Fruit fly (Drosophila melanogaster) whole organism, embryonic: Measurements from ENCODE around the gene Cad89D.
A peak's percentile ranks its signal among the peaks of the same experiment; 100 is the strongest.

Source experiments
- Awh ChIP-seq: fragments of 200-800 bp; sonication (Bioruptor generic); IDR thresholded peaks from 2 replicates; pipeline ENCODE4, ENCODE4 v1.3.6; 2022; ENCODE audit warnings: missing biosample characterization, missing genetic modification characterization
- Bdp1 ChIP-seq: fragments of 200-800 bp; sonication (Bioruptor generic); optimal IDR thresholded peaks from 3 replicates; lab custom pipeline; 2016; ENCODE audit warnings: missing biosample characterization, missing genetic modification characterization
- CG12659 ChIP-seq: fragments of 200-800 bp; sonication (Bioruptor generic); optimal IDR thresholded peaks from 3 replicates; lab custom pipeline; 2017; ENCODE audit warnings: mild to moderate bottlenecking, missing biosample characterization, missing genetic modification reagents, missing genetic modification characterization
- CG12769 ChIP-seq: fragments of 200-800 bp; sonication (Bioruptor generic); optimal IDR thresholded peaks from 2 replicates; lab custom pipeline; 2019; ENCODE audit warnings: missing biosample characterization, mild to moderate bottlenecking, missing genetic modification characterization, moderate library complexity
- CG13287 ChIP-seq: fragments of 200-800 bp; sonication (Bioruptor generic); IDR thresholded peaks from 2 replicates; pipeline ENCODE4 v1.3.6; 2022; ENCODE audit warnings: missing biosample characterization, missing genetic modification characterization; ENCODE audit not compliant: partially characterized antibody
- CG16779 ChIP-seq: fragments of 200-800 bp; sonication (Bioruptor generic); IDR thresholded peaks from 2 replicates; pipeline ENCODE4 v1.3.6; 2022; ENCODE audit warnings: missing biosample characterization, missing genetic modification characterization
- CG18764 ChIP-seq: fragments of 200-800 bp; sonication (Bioruptor generic); optimal IDR thresholded peaks from 3 replicates; lab custom pipeline; 2016; ENCODE audit warnings: missing biosample characterization, missing genetic modification characterization
- CG34422 ChIP-seq: fragments of 200-800 bp; sonication (Bioruptor generic); IDR thresholded peaks from 3 replicates; pipeline ENCODE4 v1.3.6; 2022; ENCODE audit warnings: missing biosample characterization, missing genetic modification characterization
- CG4360 ChIP-seq: fragments of 200-800 bp; sonication (Bioruptor generic); IDR thresholded peaks from 2 replicates; pipeline ENCODE4 v1.3.6; 2022; ENCODE audit warnings: missing biosample characterization, missing genetic modification characterization
- CG4730 ChIP-seq: fragments of 200-800 bp; sonication (Bioruptor generic); IDR thresholded peaks from 2 replicates; pipeline ENCODE4 v1.3.6; 2022; ENCODE audit warnings: missing biosample characterization, missing genetic modification characterization
- CG7271 ChIP-seq: fragments of 200-800 bp; sonication (Bioruptor generic); optimal IDR thresholded peaks from 2 replicates; lab custom pipeline; 2018; ENCODE audit warnings: missing biosample characterization, mild to moderate bottlenecking, missing genetic modification characterization, moderate library complexity
- CG9797 ChIP-seq: fragments of 200-800 bp; sonication (Bioruptor generic); optimal IDR thresholded peaks from 3 replicates; lab custom pipeline; 2018; ENCODE audit warnings: missing biosample characterization, mild to moderate bottlenecking, missing genetic modification characterization
- CG9876 ChIP-seq: fragments of 200-800 bp; sonication (Bioruptor generic); optimal IDR thresholded peaks from 2 replicates; lab custom pipeline; 2016; ENCODE audit warnings: missing biosample characterization, missing genetic modification characterization
- D19A ChIP-seq: fragments of 200-800 bp; optimal IDR thresholded peaks from 3 replicates; lab custom pipeline; 2019; ENCODE audit warnings: missing biosample characterization, mild to moderate bottlenecking, missing genetic modification characterization, moderate library complexity
- Ets65A ChIP-seq: fragments of 200-800 bp; sonication (Bioruptor generic); peaks from one replicate; lab custom pipeline; 2016; ENCODE audit warnings: missing biosample characterization, missing genetic modification characterization
- Hand ChIP-seq: fragments of 200-800 bp; sonication (Bioruptor generic); optimal IDR thresholded peaks from 2 replicates; lab custom pipeline; 2017; ENCODE audit warnings: mild to moderate bottlenecking, missing biosample characterization, missing genetic modification reagents, missing genetic modification characterization
- MBD-R2 ChIP-seq: fragments of 200-800 bp; sonication (Bioruptor generic); IDR thresholded peaks from 2 replicates; pipeline ENCODE4 v1.3.6; 2022; ENCODE audit warnings: missing biosample characterization, missing genetic modification characterization
- MESR4 ChIP-seq: fragments of 200-800 bp; sonication (Bioruptor generic); optimal IDR thresholded peaks from 2 replicates; lab custom pipeline; 2018; ENCODE audit warnings: missing biosample characterization, mild to moderate bottlenecking, missing genetic modification characterization, moderate library complexity
- Myb ChIP-seq: fragments of 200-800 bp; sonication (Bioruptor generic); optimal IDR thresholded peaks from 2 replicates; lab custom pipeline; 2016; ENCODE audit warnings: missing biosample characterization, missing genetic modification characterization
- Neu2 ChIP-seq: fragments of 200-800 bp; sonication (Bioruptor generic); optimal IDR thresholded peaks from 3 replicates; lab custom pipeline; 2016; ENCODE audit warnings: missing biosample characterization, missing genetic modification characterization, borderline replicate concordance
- Pdp1 ChIP-seq, 2 experiments: fragments of 200-800 bp; sonication (Bioruptor generic); optimal IDR thresholded peaks; 3 replicates each; lab custom pipeline; 2016; ENCODE audit warnings: missing biosample characterization in 2 of 2, missing genetic modification characterization in 2 of 2, mild to moderate bottlenecking in 1 of 2, moderate library complexity in 1 of 2
- Xrp1 ChIP-seq: fragments of 200-800 bp; sonication (Bioruptor generic); IDR thresholded peaks from 2 replicates; pipeline ENCODE4 v1.3.6; 2022; ENCODE audit warnings: missing biosample characterization, missing genetic modification characterization
- YL-1 ChIP-seq: fragments of 200-800 bp; sonication (Bioruptor generic); optimal IDR thresholded peaks from 3 replicates; lab custom pipeline; 2017; ENCODE audit warnings: missing biosample characterization, mild to moderate bottlenecking, missing genetic modification characterization
- ap ChIP-seq: fragments of 200-800 bp; sonication (Bioruptor generic); IDR thresholded peaks from 2 replicates; pipeline ENCODE4 v1.3.6; 2022; ENCODE audit warnings: missing biosample characterization, missing genetic modification characterization
- bigmax ChIP-seq: fragments of 200-800 bp; sonication (Bioruptor generic); optimal IDR thresholded peaks from 2 replicates; lab custom pipeline; 2018; ENCODE audit warnings: missing biosample characterization, mild to moderate bottlenecking, missing genetic modification characterization
- bowl ChIP-seq: fragments of 200-800 bp; sonication (Bioruptor generic); IDR thresholded peaks from 2 replicates; pipeline ENCODE4 v1.3.6; 2022; ENCODE audit warnings: missing biosample characterization, missing genetic modification characterization
- cato ChIP-seq: fragments of 200-800 bp; sonication (Bioruptor generic); optimal IDR thresholded peaks from 2 replicates; lab custom pipeline; 2016; ENCODE audit warnings: missing biosample characterization, missing genetic modification characterization, borderline replicate concordance
- crp ChIP-seq, 2 experiments: fragments of 200-800 bp; sonication (Bioruptor generic); optimal IDR thresholded peaks; 2 replicates in 1 of 2; 3 replicates in 1 of 2; lab custom pipeline; 2017; ENCODE audit warnings: missing biosample characterization in 2 of 2, missing genetic modification characterization in 2 of 2, mild to moderate bottlenecking in 1 of 2, moderate library complexity in 1 of 2
- dati ChIP-seq: fragments of 200-800 bp; sonication (Bioruptor generic); IDR thresholded peaks from 2 replicates; pipeline ENCODE4 v1.3.6; 2022; ENCODE audit warnings: missing biosample characterization, missing genetic modification characterization
- en ChIP-seq: fragments of 200-800 bp; sonication (Bioruptor generic); optimal IDR thresholded peaks from 2 replicates; lab custom pipeline; 2016; ENCODE audit warnings: missing biosample characterization, missing genetic modification characterization
- fd3F ChIP-seq: fragments of 200-800 bp; sonication (Bioruptor generic); optimal IDR thresholded peaks from 2 replicates; lab custom pipeline; 2018; ENCODE audit warnings: missing biosample characterization, mild to moderate bottlenecking, missing genetic modification characterization, moderate library complexity
- oc ChIP-seq: fragments of 200-800 bp; sonication (Bioruptor generic); optimal IDR thresholded peaks from 2 replicates; lab custom pipeline; 2018; ENCODE audit warnings: missing biosample characterization, mild to moderate bottlenecking, missing genetic modification characterization, moderate library complexity
- onecut ChIP-seq: fragments of 200-800 bp; sonication (Bioruptor generic); IDR thresholded peaks from 2 replicates; pipeline ENCODE4 v1.3.6; 2022; ENCODE audit warnings: missing biosample characterization, missing genetic modification characterization
- pzg ChIP-seq: fragments of 200-800 bp; sonication (Bioruptor generic); optimal IDR thresholded peaks from 3 replicates; lab custom pipeline; 2018; ENCODE audit warnings: missing biosample characterization, mild to moderate bottlenecking, missing genetic modification characterization, moderate library complexity
- row ChIP-seq: fragments of 200-800 bp; sonication (Bioruptor generic); IDR thresholded peaks from 3 replicates; pipeline ENCODE4 v1.3.6; 2022; ENCODE audit warnings: missing biosample characterization, missing genetic modification characterization
- sens ChIP-seq: fragments of 200-800 bp; sonication (Bioruptor generic); peaks from one replicate; lab custom pipeline; 2016; ENCODE audit warnings: missing biosample characterization, missing genetic modification characterization
- usp ChIP-seq: fragments of >200 bp; optimal IDR thresholded peaks from 2 replicates; lab custom pipeline; 2017; ENCODE audit warnings: missing biosample characterization, missing genetic modification characterization
- vfl ChIP-seq: fragments of 200-800 bp; sonication (Bioruptor generic); optimal IDR thresholded peaks from 2 replicates; lab custom pipeline; 2016; ENCODE audit warnings: missing biosample characterization, missing genetic modification characterization
- wek ChIP-seq: fragments of 200-800 bp; sonication (Bioruptor generic); optimal IDR thresholded peaks from 3 replicates; lab custom pipeline; 2018; ENCODE audit warnings: missing biosample characterization, mild to moderate bottlenecking, missing genetic modification characterization, moderate library complexity
- zen ChIP-seq: fragments of 200-800 bp; sonication (Bioruptor generic); optimal IDR thresholded peaks from 3 replicates; lab custom pipeline; 2018; ENCODE audit warnings: missing biosample characterization, mild to moderate bottlenecking, missing genetic modification characterization, moderate library complexity

The Cad89D gene

dm6 chr3R:16441367-16441923, 53.8 kb downstream of the Cad89D start, which contains the start of gene ema (continued):
- TF ChIP-seq Xrp1 (GFP tag; lab: Robert Waterston, UW), result peak; percentile 28; the same call in 1 of the 2 replicates
- no peak for TF ChIP-seq Neu2
- TF ChIP-seq Hand (GFP tag; lab: Kevin White, UChicago), result no peak
- no peak for TF ChIP-seq bowl (GFP tag; lab: Robert Waterston, UW)
- peak; percentile 64 for TF ChIP-seq Myb (GFP tag; lab: Kevin White, UChicago)
- no peak for TF ChIP-seq dati (GFP tag; lab: Robert Waterston, UW)
- TF ChIP-seq YL-1 (GFP tag; lab: Kevin White, UChicago), result peak; percentile 80

dm6 chr3R:16436374-16437037, 58.7 kb downstream of the Cad89D start, which contains the start of gene mRpS33:
TSS of gene mRpS33 (minus strand) at chr3R:16436597.
- TF ChIP-seq CG13287 (peak; percentile 6; the same call in 1 of the 2 replicates), CG9797 (GFP tag; lab: Kevin White, UChicago) (no peak), CG16779 (GFP tag; lab: Robert Waterston, UW) (no peak), bigmax (GFP tag; lab: Kevin White, UChicago) (peak; percentile 84), CG12659 (GFP tag; lab: Kevin White, UChicago) (no peak), Myb (GFP tag; lab: Kevin White, UChicago) (peak; percentile 74), MESR4 (GFP tag; lab: Kevin White, UChicago) (peak; percentile 24), CG4360 (peak; percentile 21; the same call in 1 of the 2 replicates), wek (GFP tag; lab: Kevin White, UChicago) (peak; percentile 82), ap (GFP tag; lab: Robert Waterston, UW) (no peak), onecut (GFP tag; lab: Robert Waterston, UW) (peak; percentile 20; the same call in 1 of the 2 replicates), Neu2 (no peak), cato (GFP tag; lab: Kevin White, UChicago) (no peak), Ets65A (no peak), CG34422 (GFP tag; lab: Robert Waterston, UW) (0 out of 3 replicates have a peak, but pooled peaks have one; percentile 12), row (peak; percentile 26; the same call in 1 of the 3 replicates), Pdp1 (GFP tag; optimal IDR thresholded peaks at IDR 0.05; lab: Kevin White, UChicago) (peak in 1 of 2 experiments; percentile 88), CG9876 (GFP tag; lab: Kevin White, UChicago) (no peak), zen (no peak), CG12769 (tag; lab: Kevin White, UChicago) (no peak), pzg (GFP tag; lab: Kevin White, UChicago) (peak; percentile 14), vfl (GFP tag; lab: Kevin White, UChicago) (no peak), CG18764 (no peak), sens (GFP tag; lab: Kevin White, UChicago) (peak; percentile 73), oc (tag; lab: Kevin White, UChicago) (no peak), Bdp1 (GFP tag; lab: Kevin White, UChicago) (no peak), crp (GFP tag; optimal IDR thresholded peaks at IDR 0.05; lab: Kevin White, UChicago) (peak in 1 of 2 experiments; percentile 79), MBD-R2 (GFP tag; lab: Robert Waterston, UW) (peak; percentile 78)

dm6 chr3R:16434599-16434998, 60.6 kb downstream of the Cad89D start, which contains the start of gene CG14881:
TSS of gene CG14881 (plus strand) at chr3R:16434899.
- TF ChIP-seq usp (GFP tag; lab: Kevin White, UChicago), result no peak
- TF ChIP-seq MBD-R2 (GFP tag; lab: Robert Waterston, UW), result peak; percentile 52
- TF ChIP-seq CG4730 (GFP tag; lab: Robert Waterston, UW), result no peak
- TF ChIP-seq D19A (tag; lab: Kevin White, UChicago), result no peak
- no peak for TF ChIP-seq Awh (GFP tag; lab: Robert Waterston, UW)
- no peak for TF ChIP-seq en (GFP tag; lab: Kevin White, UChicago)
- peak; percentile 16 for TF ChIP-seq pzg (GFP tag; lab: Kevin White, UChicago)
- peak in 1 of 2 experiments; percentile 40 for TF ChIP-seq crp (GFP tag; optimal IDR thresholded peaks at IDR 0.05; lab: Kevin White, UChicago)
- no peak for TF ChIP-seq fd3F (GFP tag; lab: Kevin White, UChicago)
- no peak for TF ChIP-seq CG7271 (tag; lab: Kevin White, UChicago)
